Worm (Caenorhabditis elegans): ENCODE data around the gene ZK1321.4.

The ZK1321.4 gene

DNA sequence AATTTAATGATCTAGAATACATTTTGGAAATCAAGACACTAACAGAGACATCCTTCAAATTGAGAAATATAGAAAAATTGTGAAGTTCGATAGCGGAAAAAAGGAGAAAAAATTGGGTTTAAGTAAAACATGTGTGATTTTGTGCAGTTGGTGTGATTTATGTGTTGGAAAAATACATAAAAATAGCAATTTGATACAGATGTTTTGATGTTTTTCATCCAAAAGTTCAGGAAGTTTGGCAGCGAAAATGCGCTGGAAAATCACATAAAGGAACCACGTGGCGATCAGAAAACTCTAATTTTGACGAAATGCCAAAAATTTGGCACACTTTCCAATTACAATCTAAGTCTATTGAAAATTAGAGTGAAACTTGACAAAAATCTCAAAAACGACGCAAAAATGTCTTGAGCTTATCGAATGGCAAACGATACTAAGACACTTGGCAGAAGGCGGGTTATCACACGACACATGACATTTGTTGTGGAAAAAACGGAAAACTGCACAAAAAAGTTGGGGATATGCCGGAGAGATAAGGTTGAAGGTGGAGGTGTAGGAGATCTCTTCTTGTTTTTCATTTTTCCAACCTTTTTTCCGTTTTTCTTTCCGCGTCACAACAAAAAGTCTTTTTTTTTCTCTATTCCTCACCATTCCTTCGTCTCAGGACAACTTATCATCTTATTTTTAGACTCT, at the start of gene ZK1321.4:
Gene ZK1321.4, minus strand, starts transcription at position 51 of the 690 bp plus-strand sequence.
- no peak for TF ChIP-seq nhr-10 (tag; optimal IDR thresholded peaks at IDR 0.05)
- TF ChIP-seq peb-1 (tag; optimal IDR thresholded peaks at IDR 0.05): no peak
- TF ChIP-seq ztf-4 (tag; optimal IDR thresholded peaks at IDR 0.05): no peak
- TF ChIP-seq ama-1 (optimal IDR thresholded peaks at IDR 0.05): no peak
- TF ChIP-seq mdl-1 (tag; optimal IDR thresholded peaks at IDR 0.05): no peak
- TF ChIP-seq nhr-129 (tag; optimal IDR thresholded peaks at IDR 0.05): peak; percentile 31
- peak; percentile 1 for TF ChIP-seq sma-9 (GFP tag; optimal IDR thresholded peaks at IDR 0.05)
- no peak for TF ChIP-seq sma-9 (tag; optimal IDR thresholded peaks at IDR 0.05)

- TF ChIP-seq sma-3 (GFP tag; optimal IDR thresholded peaks at IDR 0.05): no peak
- no peak for TF ChIP-seq elt-3 (tag; optimal IDR thresholded peaks at IDR 0.05)
- TF ChIP-seq mbf-1 (tag; optimal IDR thresholded peaks at IDR 0.05): no peak
- no peak for TF ChIP-seq mdl-1 (tag; optimal IDR thresholded peaks at IDR 0.05)
- no peak for TF ChIP-seq zag-1 (tag; optimal IDR thresholded peaks at IDR 0.05)
- TF ChIP-seq F13H6.1 (tag; optimal IDR thresholded peaks at IDR 0.05): no peak
- no peak for TF ChIP-seq ZK546.5 (tag; optimal IDR thresholded peaks at IDR 0.05)
- TF ChIP-seq alr-1 (tag; optimal IDR thresholded peaks at IDR 0.05): no peak
- TF ChIP-seq aly-2 (tag; optimal IDR thresholded peaks at IDR 0.05): no peak
- TF ChIP-seq nhr-77 (tag; optimal IDR thresholded peaks at IDR 0.05): no peak
- peak; percentile 39 for TF ChIP-seq crh-2 (tag; optimal IDR thresholded peaks at IDR 0.05)
- TF ChIP-seq lin-11 (tag; optimal IDR thresholded peaks at IDR 0.05): no peak
- no peak for TF ChIP-seq nhr-12 (tag; optimal IDR thresholded peaks at IDR 0.05)
- no peak for TF ChIP-seq nhr-237 (tag; optimal IDR thresholded peaks at IDR 0.05)
- no peak for TF ChIP-seq peb-1 (tag; optimal IDR thresholded peaks at IDR 0.05)
- TF ChIP-seq fos-1 (tag; optimal IDR thresholded peaks at IDR 0.05): peak; percentile 94
- TF ChIP-seq lin-39 (tag; optimal IDR thresholded peaks at IDR 0.05): no peak
- no peak for TF ChIP-seq nhr-21 (tag; optimal IDR thresholded peaks at IDR 0.05)
- peak; percentile 90 for TF ChIP-seq sma-9 (GFP tag; optimal IDR thresholded peaks at IDR 0.05)
- TF ChIP-seq sma-9 (tag; optimal IDR thresholded peaks at IDR 0.05): no peak
- no peak for TF ChIP-seq sem-4 (tag; optimal IDR thresholded peaks at IDR 0.05)
- TF ChIP-seq nhr-129 (tag; optimal IDR thresholded peaks at IDR 0.05): peak; percentile 39
- no peak for TF ChIP-seq ztf-11 (tag; optimal IDR thresholded peaks at IDR 0.05)
- TF ChIP-seq nhr-10 (tag; optimal IDR thresholded peaks at IDR 0.05): no peak
- TF ChIP-seq nhr-23 (tag; optimal IDR thresholded peaks at IDR 0.05): no peak
Measured at ce11 chrII:9807519-9807972, 33.8 kb upstream of the ZK1321.4 start, which contains the start of gene cyp-13A8. Gene cyp-13A8, minus strand, starts transcription at chrII:9807569.

- no peak for TF ChIP-seq aly-2 (tag; optimal IDR thresholded peaks at IDR 0.05)
- TF ChIP-seq unc-62 (GFP tag; optimal IDR thresholded peaks at IDR 0.05): no peak
- TF ChIP-seq sem-4 (tag; optimal IDR thresholded peaks at IDR 0.05): no peak
- no peak for TF ChIP-seq mab-5 (tag; optimal IDR thresholded peaks at IDR 0.05)
- TF ChIP-seq peb-1 (tag; optimal IDR thresholded peaks at IDR 0.05): no peak
- TF ChIP-seq nhr-25 (tag; optimal IDR thresholded peaks at IDR 0.05): no peak
- TF ChIP-seq ceh-82 (tag; optimal IDR thresholded peaks at IDR 0.05): no peak
- no peak for TF ChIP-seq ceh-16 (tag; optimal IDR thresholded peaks at IDR 0.05)
- no peak for TF ChIP-seq ZK546.5 (tag; optimal IDR thresholded peaks at IDR 0.05)
- TF ChIP-seq crh-2 (tag; optimal IDR thresholded peaks at IDR 0.05): no peak
- no peak for TF ChIP-seq nhr-6 (tag; optimal IDR thresholded peaks at IDR 0.05)
- no peak for TF ChIP-seq nhr-11 (tag; optimal IDR thresholded peaks at IDR 0.05)
- TF ChIP-seq unc-39 (tag; optimal IDR thresholded peaks at IDR 0.05): no peak
- TF ChIP-seq ama-1 (optimal IDR thresholded peaks at IDR 0.05): no peak
- no peak for TF ChIP-seq alr-1 (tag; optimal IDR thresholded peaks at IDR 0.05)
- no peak for TF ChIP-seq ztf-4 (tag; optimal IDR thresholded peaks at IDR 0.05)
- TF ChIP-seq nhr-12 (tag; optimal IDR thresholded peaks at IDR 0.05): no peak
Measured at ce11 chrII:9803320-9803719, 29.6 kb upstream of the ZK1321.4 start, which contains the start of gene cyp-13A7. Gene cyp-13A7, plus strand, starts transcription at chrII:9803620.

- TF ChIP-seq ceh-16 (tag; optimal IDR thresholded peaks at IDR 0.05) (no peak), fos-1 (tag; optimal IDR thresholded peaks at IDR 0.05) (peak; percentile 62)
Measured at ce11 chrII:9802642-9803041, 28.9 kb upstream of the ZK1321.4 start, which contains the start of gene cyp-13A6. Gene cyp-13A6, minus strand, starts transcription at chrII:9802821.

ce11 chrII:9800251-9800650, 26.5 kb upstream of the ZK1321.4 start, which contains the start of gene cyp-13A5:
Gene cyp-13A5, minus strand, starts transcription at chrII:9800362.
- TF ChIP-seq fos-1 (tag; optimal IDR thresholded peaks at IDR 0.05) (peak; percentile 92), nhr-6 (tag; optimal IDR thresholded peaks at IDR 0.05) (no peak), sma-9 (GFP tag; optimal IDR thresholded peaks at IDR 0.05) (peak; percentile 68), sma-9 (tag; optimal IDR thresholded peaks at IDR 0.05) (no peak), nhr-129 (tag; optimal IDR thresholded peaks at IDR 0.05) (peak; percentile 53), sma-3 (GFP tag; optimal IDR thresholded peaks at IDR 0.05) (peak; percentile 68)

Data from whole organism, L2 larva.